Worm (Caenorhabditis elegans) whole organism, late embryonic: ENCODE data around the gene F20C5.11.

Experiments
- K02D7.2 ChIP-seq: sonication (generic microtip); optimal IDR thresholded peaks from 2 replicates; lab custom pipeline; 2017; ENCODE audit warnings: mild to moderate bottlenecking, missing genetic modification characterization, missing compliant biosample characterization
- gmeb-2 ChIP-seq: sonication (generic microtip); optimal IDR thresholded peaks from 2 replicates; lab custom pipeline; 2016; ENCODE audit warnings: missing genetic modification characterization, inconsistent platforms, missing compliant biosample characterization

DNA sequence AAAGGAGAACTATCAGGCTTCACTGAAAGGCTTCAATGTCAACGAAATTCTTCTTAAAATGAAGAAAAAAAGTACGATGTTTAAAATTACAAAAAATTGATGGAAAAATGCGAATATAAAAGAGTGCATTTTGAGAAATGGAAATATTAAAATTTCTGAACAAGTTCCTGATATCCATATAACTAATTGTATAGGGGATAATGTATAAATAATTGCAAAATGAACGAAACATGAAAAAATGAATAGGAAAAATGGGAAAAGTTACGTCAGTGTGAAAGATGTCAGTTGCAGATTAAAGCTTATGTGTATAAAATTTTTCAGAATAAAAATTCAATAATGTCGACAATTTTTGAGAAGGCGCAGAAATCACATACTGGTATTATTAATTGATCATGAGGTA lies 53.8 kb downstream of the F20C5.11 start:
- TF ChIP-seq K02D7.2 (no peak), gmeb-2 (no peak)
